Worm (Caenorhabditis elegans): ENCODE data around the gene fbxa-144.

ce11 chrV:16132215-16132614 is 390 bp downstream of the fbxa-144 start:
- no peak for TF ChIP-seq mdl-1 (tag; optimal IDR thresholded peaks at IDR 0.05)
- no peak for TF ChIP-seq ama-1 (optimal IDR thresholded peaks at IDR 0.05)
- TF ChIP-seq egl-27 (tag; optimal IDR thresholded peaks at IDR 0.05), result no peak
- TF ChIP-seq lin-15B (tag; optimal IDR thresholded peaks at IDR 0.05), result no peak
- TF ChIP-seq elt-1 (tag; optimal IDR thresholded peaks at IDR 0.05), result no peak
- no peak for TF ChIP-seq ceh-82 (tag; optimal IDR thresholded peaks at IDR 0.05)

Data from whole organism, L3 larva.